Fruit fly (Drosophila melanogaster): ENCODE data around the gene Ubc7.

Gene Ubc7

DNA sequence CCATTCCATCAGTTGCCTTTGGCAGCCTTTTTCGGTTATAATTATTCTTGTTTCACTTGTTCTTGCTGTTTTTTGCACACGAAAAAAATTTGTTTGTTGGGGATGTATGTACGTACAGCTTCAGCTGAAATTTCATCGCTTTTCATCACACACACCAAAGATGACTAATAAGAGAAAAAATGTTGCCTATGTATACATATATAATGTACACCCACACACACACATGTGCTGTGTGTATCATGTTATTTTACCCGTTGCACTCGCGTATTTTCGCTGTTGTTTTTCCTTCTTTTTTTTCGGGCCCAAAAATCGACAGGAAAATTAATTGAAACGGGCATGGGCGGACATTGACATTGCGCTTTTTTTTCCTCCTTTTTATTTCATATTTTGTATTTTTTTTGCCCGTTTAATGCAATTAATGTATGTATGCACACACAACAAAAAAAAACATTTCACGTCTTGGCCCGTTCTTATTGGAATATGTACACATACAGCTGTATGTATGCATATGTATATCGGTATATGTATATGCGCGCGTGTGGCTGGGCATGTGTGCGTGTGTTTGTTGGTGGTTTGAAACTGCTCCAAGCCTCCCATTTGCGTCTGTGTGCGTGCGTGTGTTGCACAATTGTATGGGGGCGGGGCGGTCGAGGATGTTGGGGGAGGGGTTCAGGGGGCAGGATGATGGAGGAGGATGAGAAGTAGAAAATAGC lies 7.1 kb upstream of the Ubc7 start:
- TF ChIP-seq CG15710 (tag; optimal IDR thresholded peaks at IDR 0.05) (peak; percentile 10), Pif1A (GFP tag; optimal IDR thresholded peaks at IDR 0.05) (peak; percentile 11), CG34367 (tag; optimal IDR thresholded peaks at IDR 0.05) (peak; percentile 4), EcR (GFP tag; optimal IDR thresholded peaks at IDR 0.05) (peak; percentile 50), CG8159 (tag; optimal IDR thresholded peaks at IDR 0.05) (peak; percentile 13), CG32121 (GFP tag; IDR thresholded peaks at IDR 0.05) (no peak), gl (tag; optimal IDR thresholded peaks at IDR 0.05) (peak; percentile 17), CG10348 (GFP tag; IDR thresholded peaks at IDR 0.05) (no peak), Pif1B (GFP tag; optimal IDR thresholded peaks at IDR 0.05) (peak; percentile 47), CG12605 (GFP tag; IDR thresholded peaks at IDR 0.05) (peak; percentile 10; the same call in 1 of the 2 replicates)

DNA sequence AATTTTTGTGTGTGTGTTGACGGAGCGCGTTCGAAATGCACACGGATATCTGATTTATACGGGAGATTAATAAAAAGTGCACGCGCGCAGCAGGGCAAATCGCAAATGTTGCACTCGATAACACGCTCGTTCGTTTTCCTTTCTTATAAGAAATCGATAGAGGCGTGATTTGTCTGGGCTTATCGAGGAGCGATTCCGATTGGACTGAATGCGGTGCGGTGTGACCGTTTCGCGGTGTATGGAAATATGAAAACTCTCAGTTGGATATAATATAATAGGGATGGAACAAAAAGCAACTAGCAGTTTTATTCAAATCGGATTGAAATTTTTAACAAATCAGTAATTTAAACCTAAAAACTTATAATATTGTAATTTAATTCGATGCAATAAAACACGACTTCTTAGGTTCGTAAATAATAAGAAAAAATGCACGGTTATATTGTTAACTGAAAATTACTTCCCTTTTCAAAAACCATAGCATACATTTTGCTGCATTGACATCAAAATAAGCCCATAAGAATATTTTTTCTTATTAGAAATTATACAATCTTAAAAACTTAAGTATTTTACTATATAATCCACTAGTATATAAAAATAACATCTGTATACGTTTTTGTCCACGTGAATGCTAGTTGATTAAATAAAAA lies 6.3 kb upstream of the Ubc7 start, which contains the start of gene CanA-14F:
Gene CanA-14F (minus strand): TSS at position 152 of the 647 bp plus-strand sequence.
- TF ChIP-seq CG4496 (GFP tag; IDR thresholded peaks at IDR 0.05) = no peak
- TF ChIP-seq CG12605 (GFP tag; IDR thresholded peaks at IDR 0.05) = 0 out of 2 replicates have a peak, but pooled peaks have one; percentile 29

DNA sequence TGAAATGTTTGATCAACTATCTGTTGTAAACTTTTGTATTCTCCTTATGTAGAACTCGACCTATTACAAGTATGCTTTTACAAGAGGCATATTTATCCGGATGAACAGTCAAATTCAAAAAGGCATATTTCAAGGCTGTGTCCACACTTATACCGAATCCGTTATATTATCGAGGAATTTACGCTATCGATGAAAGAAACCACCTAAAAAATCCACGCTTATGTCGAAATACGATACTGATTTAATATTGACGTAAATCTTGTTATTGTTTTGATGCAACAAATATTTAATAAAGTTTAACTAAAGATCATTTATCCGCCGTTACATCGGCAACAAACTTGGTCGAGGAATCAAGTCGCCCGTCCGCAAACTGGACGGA lies 5.8 kb upstream of the Ubc7 start, which contains the start of gene CG13014:
Gene CG13014 (plus strand): TSS at position 206 of the 379 bp plus-strand sequence.
- TF ChIP-seq CG34367 (tag; optimal IDR thresholded peaks at IDR 0.05) (no peak), CG8159 (tag; optimal IDR thresholded peaks at IDR 0.05) (no peak), D1 (tag; optimal IDR thresholded peaks at IDR 0.05) (no peak), Snoo (tag; optimal IDR thresholded peaks at IDR 0.05) (no peak), CG8301 (tag; optimal IDR thresholded peaks at IDR 0.05) (no peak), CG4496 (GFP tag; IDR thresholded peaks at IDR 0.05) (no peak), CG9948 (tag; optimal IDR thresholded peaks at IDR 0.05) (no peak), CG17806 (tag; optimal IDR thresholded peaks at IDR 0.05) (no peak), EcR (GFP tag; optimal IDR thresholded peaks at IDR 0.05) (no peak), CG32121 (GFP tag; IDR thresholded peaks at IDR 0.05) (no peak), Ets98B (GFP tag; IDR thresholded peaks at IDR 0.05) (no peak), Pif1B (GFP tag; optimal IDR thresholded peaks at IDR 0.05) (no peak), Pif1A (GFP tag; optimal IDR thresholded peaks at IDR 0.05) (no peak), CG12605 (GFP tag; IDR thresholded peaks at IDR 0.05) (no peak), gl (tag; optimal IDR thresholded peaks at IDR 0.05) (no peak)

DNA sequence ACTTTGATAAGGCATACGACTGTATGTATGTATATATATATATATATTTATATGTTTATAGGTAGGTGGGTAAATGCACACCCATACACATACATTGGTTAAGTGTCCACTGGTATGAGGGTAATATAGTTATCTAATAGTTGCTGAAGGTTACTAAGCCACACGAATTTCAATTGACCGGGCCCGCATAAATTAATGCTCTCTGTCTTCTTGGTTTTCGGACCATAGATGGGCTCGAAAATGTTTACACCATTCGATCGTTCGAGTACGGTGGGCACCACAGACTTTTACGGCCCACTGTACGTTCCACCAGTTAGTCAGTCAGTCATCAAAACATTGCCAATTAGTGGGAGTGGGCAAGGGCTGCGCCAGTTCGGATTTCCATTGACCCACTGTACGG lies 1.9 kb downstream of the Ubc7 start:
- TF ChIP-seq CG8159 (tag; optimal IDR thresholded peaks at IDR 0.05) = no peak
- TF ChIP-seq D1 (tag; optimal IDR thresholded peaks at IDR 0.05) = no peak
- TF ChIP-seq Pif1A (GFP tag; optimal IDR thresholded peaks at IDR 0.05) = no peak
- TF ChIP-seq fd96Ca (GFP tag; IDR thresholded peaks at IDR 0.05) = no peak
- TF ChIP-seq CG10348 (GFP tag; IDR thresholded peaks at IDR 0.05) = no peak
- no peak for TF ChIP-seq CG8301 (tag; optimal IDR thresholded peaks at IDR 0.05)
- no peak for TF ChIP-seq CG13204 (GFP tag; optimal IDR thresholded peaks at IDR 0.05)
- no peak for TF ChIP-seq CG14655 (GFP tag; optimal IDR thresholded peaks at IDR 0.05)
- TF ChIP-seq CG4496 (GFP tag; IDR thresholded peaks at IDR 0.05) = no peak
- TF ChIP-seq Pif1B (GFP tag; optimal IDR thresholded peaks at IDR 0.05) = no peak
- TF ChIP-seq rn (GFP tag; IDR thresholded peaks at IDR 0.05) = no peak
- TF ChIP-seq CG34367 (tag; optimal IDR thresholded peaks at IDR 0.05) = no peak
- TF ChIP-seq Ets98B (GFP tag; IDR thresholded peaks at IDR 0.05) = no peak
- no peak for TF ChIP-seq CG15710 (tag; optimal IDR thresholded peaks at IDR 0.05)
- TF ChIP-seq EcR (GFP tag; optimal IDR thresholded peaks at IDR 0.05) = no peak
- no peak for TF ChIP-seq CG12605 (GFP tag; IDR thresholded peaks at IDR 0.05)
- no peak for TF ChIP-seq gl (tag; optimal IDR thresholded peaks at IDR 0.05)
- TF ChIP-seq CG32121 (GFP tag; IDR thresholded peaks at IDR 0.05) = no peak

DNA sequence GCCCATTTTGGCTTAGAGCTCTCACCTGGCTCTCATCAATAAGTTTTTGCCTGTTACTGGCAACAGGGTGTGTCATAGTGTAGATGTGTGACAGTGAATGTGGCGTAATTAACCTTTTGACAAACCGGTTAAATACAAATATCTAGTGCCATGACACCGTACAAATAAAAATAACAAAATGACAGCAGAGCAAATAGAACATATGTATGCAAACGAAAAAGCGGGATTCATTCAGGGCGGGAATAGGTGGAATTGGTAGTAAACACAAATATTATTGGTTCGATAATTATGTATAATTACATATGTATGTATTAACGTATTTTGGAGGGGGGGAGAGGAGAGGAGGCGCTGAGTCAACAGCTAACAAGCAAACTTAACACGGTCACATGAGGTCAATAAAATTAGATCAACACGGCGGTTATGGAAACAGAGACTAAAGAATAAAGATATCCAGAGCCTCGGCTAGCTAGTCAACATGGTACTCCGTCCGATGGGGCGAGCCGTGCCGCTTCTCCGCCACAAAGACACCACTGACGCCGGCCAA lies 2.8 kb downstream of the Ubc7 start:
- TF ChIP-seq CG12605 (GFP tag; IDR thresholded peaks at IDR 0.05) (no peak), Snoo (tag; optimal IDR thresholded peaks at IDR 0.05) (no peak), CG8301 (tag; optimal IDR thresholded peaks at IDR 0.05) (no peak), CG10348 (GFP tag; IDR thresholded peaks at IDR 0.05) (no peak), Ets98B (GFP tag; IDR thresholded peaks at IDR 0.05) (no peak), CG34367 (tag; optimal IDR thresholded peaks at IDR 0.05) (no peak), D1 (tag; optimal IDR thresholded peaks at IDR 0.05) (no peak), CG8159 (tag; optimal IDR thresholded peaks at IDR 0.05) (no peak), CG14655 (GFP tag; optimal IDR thresholded peaks at IDR 0.05) (no peak), CG4496 (GFP tag; IDR thresholded peaks at IDR 0.05) (no peak), gl (tag; optimal IDR thresholded peaks at IDR 0.05) (no peak), CG15710 (tag; optimal IDR thresholded peaks at IDR 0.05) (no peak), CG13204 (GFP tag; optimal IDR thresholded peaks at IDR 0.05) (no peak), CG32121 (GFP tag; IDR thresholded peaks at IDR 0.05) (no peak), rn (GFP tag; IDR thresholded peaks at IDR 0.05) (no peak), CG9948 (tag; optimal IDR thresholded peaks at IDR 0.05) (no peak), Pif1B (GFP tag; optimal IDR thresholded peaks at IDR 0.05) (no peak)
